In the genomic region with DNA sequence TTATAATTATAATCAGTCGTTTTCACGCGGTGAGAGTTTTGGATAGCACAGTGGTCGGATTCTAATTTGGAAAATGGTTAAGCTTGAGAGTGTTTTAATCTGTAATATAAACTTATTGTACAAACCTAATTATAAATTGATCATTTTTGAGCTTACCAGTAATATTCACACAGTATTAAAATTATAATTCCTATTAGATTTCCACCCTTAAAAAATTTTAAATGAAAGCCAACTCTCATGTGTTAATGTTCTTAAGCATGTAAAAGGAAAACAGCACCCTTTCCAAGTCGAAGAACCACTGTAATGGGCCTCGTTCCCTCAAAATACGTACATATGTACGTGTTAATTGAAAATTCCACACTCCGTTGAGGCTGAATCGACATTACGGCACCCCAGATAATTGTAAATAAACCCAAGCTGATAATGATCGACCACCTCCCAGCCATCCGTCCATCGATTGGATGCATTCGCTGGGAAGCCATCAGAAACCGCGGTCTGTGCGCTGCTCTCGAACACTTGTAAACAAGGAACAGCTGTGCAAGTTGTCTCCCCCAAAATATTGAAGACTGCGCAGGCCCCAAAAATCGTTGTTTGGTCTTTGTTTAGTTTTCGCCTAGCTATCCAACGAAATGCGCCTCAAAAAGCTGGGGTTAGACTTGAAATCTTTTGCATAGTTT, we compare ENCODE assay signal across 4 fruit fly cellular contexts.
TF ChIP-seq lines count a peak whose summit lies in the region.

No protein-coding gene starts in this region.

TF ChIP-seq in whole organism, adult, 20 proteins besides CTCF, POLR2A, EP300 and RAD21 (continued from another document):
- TF ChIP-seq Clk (GFP tag; optimal IDR thresholded peaks at IDR 0.05; lab: Kevin White, UChicago) = no peak
- TF ChIP-seq CG33017 (tag; optimal IDR thresholded peaks at IDR 0.05; lab: Kevin White, UChicago) = peak; percentile 67
- peak; percentile 13 for TF ChIP-seq toe (GFP tag; optimal IDR thresholded peaks at IDR 0.05; lab: Kevin White, UChicago)

TF ChIP-seq in whole organism, embryonic, 481 proteins besides CTCF, POLR2A, EP300 and RAD21 (continued from another document and continues in another):
- no peak for TF ChIP-seq H2.0 (GFP tag; IDR thresholded peaks at IDR 0.05; lab: Robert Waterston, UW)
- peak; percentile 47; the same call in 1 of the 2 replicates for TF ChIP-seq Atf6 (GFP tag; IDR thresholded peaks at IDR 0.05; lab: Robert Waterston, UW)
- peak; percentile 53; the same call in 1 of the 2 replicates for TF ChIP-seq esg (GFP tag; conservative IDR thresholded peaks at IDR 0.05; lab: Robert Waterston, UW)
- TF ChIP-seq Hsf (GFP tag; optimal IDR thresholded peaks at IDR 0.05; lab: Kevin White, UChicago) = peak; percentile 27
- peak; percentile 21 for TF ChIP-seq CG12659 (GFP tag; optimal IDR thresholded peaks at IDR 0.05; lab: Kevin White, UChicago)
- TF ChIP-seq CG42726 (GFP tag; IDR thresholded peaks at IDR 0.05; lab: Robert Waterston, UW; ENCODE audit: partially characterized antibody) = no peak
- 0 out of 2 replicates have a peak, but pooled peaks have one; percentile 34 for TF ChIP-seq CG6272 (GFP tag; IDR thresholded peaks at IDR 0.05; lab: Robert Waterston, UW)
- no peak for TF ChIP-seq cato (GFP tag; optimal IDR thresholded peaks at IDR 0.05; lab: Kevin White, UChicago; ENCODE audit: borderline replicate concordance)
- peak; percentile 38 for TF ChIP-seq CG10366 (GFP tag; IDR thresholded peaks at IDR 0.05; lab: Robert Waterston, UW)
- TF ChIP-seq PHDP (tag; optimal IDR thresholded peaks at IDR 0.05; lab: Kevin White, UChicago) = peak; percentile 58
- TF ChIP-seq sr (GFP tag; IDR thresholded peaks at IDR 0.05; lab: Robert Waterston, UW) = no peak
- no peak for TF ChIP-seq CG1647 (GFP tag; optimal IDR thresholded peaks at IDR 0.05; lab: Kevin White, UChicago)
- no peak; the same call in 1 of the 2 replicates for TF ChIP-seq HLH3B (GFP tag; IDR thresholded peaks at IDR 0.05; lab: Robert Waterston, UW)
- peak in 1 of 2 experiments; percentile 67 for TF ChIP-seq Hr51 (GFP tag; optimal IDR thresholded peaks at IDR 0.05; lab: Kevin White, UChicago)
- TF ChIP-seq ATbp (GFP tag; optimal IDR thresholded peaks at IDR 0.05; lab: Kevin White, UChicago) = peak; percentile 5
- TF ChIP-seq Nf-YB (GFP tag; optimal IDR thresholded peaks at IDR 0.05; lab: Kevin White, UChicago) = peak; percentile 27
- peak; percentile 29; the same call in 1 of the 2 replicates for TF ChIP-seq CG9215 (GFP tag; IDR thresholded peaks at IDR 0.05; lab: Robert Waterston, UW)
- peak; percentile 63; the same call in 1 of the 2 replicates for TF ChIP-seq vvl (GFP tag; IDR thresholded peaks at IDR 0.05; lab: Robert Waterston, UW)
- peak; percentile 15 for TF ChIP-seq schlank (tag; optimal IDR thresholded peaks at IDR 0.05; lab: Kevin White, UChicago)
- TF ChIP-seq CG6813 (GFP tag; optimal IDR thresholded peaks at IDR 0.05; lab: Kevin White, UChicago) = peak; percentile 34
- TF ChIP-seq Med (GFP tag; lab: Kevin White, UChicago) = peak; percentile 76
- TF ChIP-seq Antp (GFP tag; optimal IDR thresholded peaks at IDR 0.05; lab: Kevin White, UChicago) = no peak
- peak; percentile 46 for TF ChIP-seq seq (GFP tag; IDR thresholded peaks at IDR 0.05; lab: Robert Waterston, UW)
- peak; percentile 66 for TF ChIP-seq slbo (GFP tag; IDR thresholded peaks at IDR 0.05; lab: Robert Waterston, UW)
- peak; percentile 43 for TF ChIP-seq fd3F (GFP tag; optimal IDR thresholded peaks at IDR 0.05; lab: Kevin White, UChicago)
- TF ChIP-seq Max (GFP tag; optimal IDR thresholded peaks at IDR 0.05; lab: Kevin White, UChicago) = peak; percentile 18
- TF ChIP-seq CG34376 (GFP tag; optimal IDR thresholded peaks at IDR 0.05; lab: Kevin White, UChicago) = no peak
- TF ChIP-seq HLH4C (GFP tag; IDR thresholded peaks at IDR 0.05; lab: Robert Waterston, UW; ENCODE audit: partially characterized antibody) = no peak
- no peak for TF ChIP-seq CG9609 (GFP tag; optimal IDR thresholded peaks at IDR 0.05; lab: Kevin White, UChicago)
- peak; percentile 42 for TF ChIP-seq lbe (GFP tag; optimal IDR thresholded peaks at IDR 0.05; lab: Kevin White, UChicago)
- peak; percentile 31; the same call in 1 of the 3 replicates for TF ChIP-seq Aef1 (GFP tag; IDR thresholded peaks at IDR 0.05; lab: Robert Waterston, UW)
- no peak; the same call in 1 of the 2 replicates for TF ChIP-seq ranshi (GFP tag; IDR thresholded peaks at IDR 0.05; lab: Robert Waterston, UW)
- TF ChIP-seq wor (GFP tag; IDR thresholded peaks at IDR 0.05; lab: Robert Waterston, UW) = 0 out of 2 replicates have a peak, but pooled peaks have one; percentile 25
- no peak for TF ChIP-seq ttk (GFP tag; IDR thresholded peaks at IDR 0.05; lab: Robert Waterston, UW)
- no peak for TF ChIP-seq Dp (GFP tag; optimal IDR thresholded peaks at IDR 0.05; lab: Kevin White, UChicago)
- peak; percentile 23 for TF ChIP-seq CG4820 (GFP tag; optimal IDR thresholded peaks at IDR 0.05; lab: Kevin White, UChicago)
- no peak for TF ChIP-seq CG1832 (GFP tag; optimal IDR thresholded peaks at IDR 0.05; lab: Kevin White, UChicago)
- TF ChIP-seq CG3847 (GFP tag; IDR thresholded peaks at IDR 0.05; lab: Robert Waterston, UW) = peak; percentile 41; the same call in 1 of the 2 replicates

TF ChIP-seq in whole organism, prepupa, 60 proteins besides CTCF, POLR2A, EP300 and RAD21 (continued from another document):
- TF ChIP-seq topi (GFP tag; optimal IDR thresholded peaks at IDR 0.05; lab: Kevin White, UChicago) (peak; percentile 75), CG3032 (tag; optimal IDR thresholded peaks at IDR 0.05; lab: Kevin White, UChicago) (no peak), CG6792 (GFP tag; optimal IDR thresholded peaks at IDR 0.05; lab: Kevin White, UChicago) (peak; percentile 58), CG15336 (GFP tag; IDR thresholded peaks at IDR 0.05; lab: Robert Waterston, UW) (peak; percentile 32; the same call in 1 of the 2 replicates), CG8632 (GFP tag; optimal IDR thresholded peaks at IDR 0.05; lab: Kevin White, UChicago) (no peak), Ets96B (tag; optimal IDR thresholded peaks at IDR 0.05; lab: Kevin White, UChicago) (no peak), CG6808 (GFP tag; optimal IDR thresholded peaks at IDR 0.05; lab: Kevin White, UChicago) (no peak), CG6276 (GFP tag; optimal IDR thresholded peaks at IDR 0.05; lab: Kevin White, UChicago) (peak; percentile 17), CG11762 (GFP tag; optimal IDR thresholded peaks at IDR 0.05; lab: Kevin White, UChicago; ENCODE audit: insufficient read depth) (no peak), CG11902 (GFP tag; optimal IDR thresholded peaks at IDR 0.05; lab: Kevin White, UChicago) (peak; percentile 44), CG32006 (GFP tag; optimal IDR thresholded peaks at IDR 0.05; lab: Kevin White, UChicago) (peak; percentile 33), CG1621 (tag; optimal IDR thresholded peaks at IDR 0.05; lab: Kevin White, UChicago) (no peak), CG4318 (GFP tag; optimal IDR thresholded peaks at IDR 0.05; lab: Kevin White, UChicago) (peak; percentile 7), Sox102F (GFP tag; optimal IDR thresholded peaks at IDR 0.05; lab: Kevin White, UChicago) (peak; percentile 74), CG16779 (tag; optimal IDR thresholded peaks at IDR 0.05; lab: Kevin White, UChicago) (no peak), CG31627 (GFP tag; optimal IDR thresholded peaks at IDR 0.05; lab: Kevin White, UChicago) (peak; percentile 66), spab (GFP tag; optimal IDR thresholded peaks at IDR 0.05; lab: Kevin White, UChicago) (no peak), cyc (GFP tag; optimal IDR thresholded peaks at IDR 0.05; lab: Kevin White, UChicago) (peak; percentile 65), fkh (GFP tag; optimal IDR thresholded peaks at IDR 0.05; lab: Kevin White, UChicago) (peak; percentile 43), Hr4 (GFP tag; optimal IDR thresholded peaks at IDR 0.05; lab: Kevin White, UChicago) (peak; percentile 17), OdsH (GFP tag; optimal IDR thresholded peaks at IDR 0.05; lab: Kevin White, UChicago) (peak; percentile 28), CG34406 (GFP tag; optimal IDR thresholded peaks at IDR 0.05; lab: Kevin White, UChicago) (peak; percentile 57), fd59A (GFP tag; optimal IDR thresholded peaks at IDR 0.05; lab: Kevin White, UChicago) (no peak), achi (GFP tag; optimal IDR thresholded peaks at IDR 0.05; lab: Kevin White, UChicago) (peak; percentile 57), Smox (GFP tag; optimal IDR thresholded peaks at IDR 0.05; lab: Kevin White, UChicago) (peak; percentile 69), Hr39 (GFP tag; optimal IDR thresholded peaks at IDR 0.05; lab: Kevin White, UChicago) (peak; percentile 73), Sox15 (GFP tag; optimal IDR thresholded peaks at IDR 0.05; lab: Kevin White, UChicago) (peak; percentile 29), Ets21C (GFP tag; optimal IDR thresholded peaks at IDR 0.05; lab: Kevin White, UChicago) (peak; percentile 71), CG8319 (GFP tag; optimal IDR thresholded peaks at IDR 0.05; lab: Kevin White, UChicago) (no peak), CG11294 (GFP tag; IDR thresholded peaks at IDR 0.05; lab: Robert Waterston, UW) (no peak), CG9139 (GFP tag; optimal IDR thresholded peaks at IDR 0.05; lab: Kevin White, UChicago) (no peak), CG6854 (GFP tag; optimal IDR thresholded peaks at IDR 0.05; lab: Kevin White, UChicago) (no peak), ss (GFP tag; optimal IDR thresholded peaks at IDR 0.05; lab: Kevin White, UChicago) (no peak), Eip78C (GFP tag; lab: Kevin White, UChicago) (peak; percentile 80), Sox14 (GFP tag; optimal IDR thresholded peaks at IDR 0.05; lab: Kevin White, UChicago) (peak; percentile 31), svp (GFP tag; lab: Kevin White, UChicago) (peak; percentile 96), Blimp-1 (GFP tag; optimal IDR thresholded peaks at IDR 0.05; lab: Kevin White, UChicago) (peak; percentile 39), Gug (GFP tag; IDR thresholded peaks at IDR 0.05; lab: Robert Waterston, UW) (peak; percentile 41), esn (GFP tag; optimal IDR thresholded peaks at IDR 0.05; lab: Kevin White, UChicago) (peak; percentile 78), eg (GFP tag; IDR thresholded peaks at IDR 0.05; lab: Robert Waterston, UW) (no peak), CG10631 (GFP tag; optimal IDR thresholded peaks at IDR 0.05; lab: Kevin White, UChicago) (peak; percentile 17), acj6 (GFP tag; optimal IDR thresholded peaks at IDR 0.05; lab: Kevin White, UChicago) (peak; percentile 53), CG3919 (GFP tag; optimal IDR thresholded peaks at IDR 0.05; lab: Kevin White, UChicago) (peak; percentile 52)

TF ChIP-seq in whole organism, wandering third instar larva, 38 proteins besides CTCF, POLR2A, EP300 and RAD21 (continued from another document):
- TF ChIP-seq Dfd (GFP tag; optimal IDR thresholded peaks at IDR 0.05; lab: Kevin White, UChicago) (peak; percentile 53), tai (GFP tag; optimal IDR thresholded peaks at IDR 0.05; lab: Kevin White, UChicago) (no peak), dmrt93B (GFP tag; optimal IDR thresholded peaks at IDR 0.05; lab: Kevin White, UChicago) (peak; percentile 38), jim (GFP tag; optimal IDR thresholded peaks at IDR 0.05; lab: Kevin White, UChicago) (no peak), dl (GFP tag; optimal IDR thresholded peaks at IDR 0.05; lab: Kevin White, UChicago; ENCODE audit: insufficient read depth in 1 of 2, partially characterized antibody in 2 of 2) (no peak), ey (GFP tag; optimal IDR thresholded peaks at IDR 0.05; lab: Kevin White, UChicago) (peak; percentile 62), Hr78 (GFP tag; optimal IDR thresholded peaks at IDR 0.05; lab: Kevin White, UChicago) (no peak), lola (GFP tag; optimal IDR thresholded peaks at IDR 0.05; lab: Kevin White, UChicago) (no peak), HLH106 (tag; optimal IDR thresholded peaks at IDR 0.05; lab: Kevin White, UChicago) (peak; percentile 70), usp (GFP tag; optimal IDR thresholded peaks at IDR 0.05; lab: Kevin White, UChicago) (no peak), br (GFP tag; optimal IDR thresholded peaks at IDR 0.05; lab: Kevin White, UChicago) (peak; percentile 65)
